Fruit fly (Drosophila melanogaster) S2 (cell line): ENCODE data around the gene stx.

Experiments
- CG8478 ChIP-seq: fragments of >200 bp; optimal IDR thresholded peaks from 2 replicates; lab custom pipeline; 2018
- CTCF ChIP-seq, 2 experiments: fragments of >200 bp; optimal IDR thresholded peaks; 2 replicates each; lab custom pipeline; 2018

Gene stx

DNA sequence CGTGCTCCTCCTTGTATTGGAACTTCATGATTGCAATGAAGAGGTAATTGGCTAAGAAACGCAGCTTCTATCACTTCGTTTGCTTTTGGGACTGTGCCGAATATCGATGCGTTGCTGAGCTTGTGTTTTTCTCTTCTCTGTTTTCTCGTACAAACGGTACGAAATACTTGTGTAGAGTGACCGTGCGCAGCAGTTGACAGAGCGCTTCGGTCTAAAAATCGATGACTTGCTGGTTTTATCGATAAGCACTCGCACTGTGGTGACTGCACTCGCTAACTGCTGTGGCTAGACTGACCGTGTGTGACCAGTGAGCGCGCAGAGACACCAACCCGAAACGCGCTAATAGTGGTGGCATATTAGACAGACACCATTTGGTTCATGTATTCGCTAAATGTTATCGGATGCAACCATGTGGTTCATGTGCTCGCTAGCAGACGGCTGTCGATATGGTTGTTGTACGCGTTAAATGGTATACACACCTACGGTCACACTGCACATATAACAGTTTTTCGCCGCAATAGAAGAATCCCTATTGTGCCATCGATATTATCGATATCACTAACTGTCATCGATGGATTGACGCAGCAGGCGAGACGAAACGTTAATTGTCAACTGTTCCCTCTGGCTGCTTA, 23.4 kb upstream of the stx start, which contains the start of the genes Atg8a and BTBD9:
TSS of gene Atg8a (minus strand) at position 296 of the 632 bp plus-strand sequence.
TSS of gene BTBD9 (plus strand) at position 495 of the 632 bp plus-strand sequence.
- no peak for TF ChIP-seq CG8478 (lab: Kevin White, UChicago)
- TF ChIP-seq CTCF (optimal IDR thresholded peaks at IDR 0.05; lab: Kevin White, UChicago): peak; percentile 77 to 88

DNA sequence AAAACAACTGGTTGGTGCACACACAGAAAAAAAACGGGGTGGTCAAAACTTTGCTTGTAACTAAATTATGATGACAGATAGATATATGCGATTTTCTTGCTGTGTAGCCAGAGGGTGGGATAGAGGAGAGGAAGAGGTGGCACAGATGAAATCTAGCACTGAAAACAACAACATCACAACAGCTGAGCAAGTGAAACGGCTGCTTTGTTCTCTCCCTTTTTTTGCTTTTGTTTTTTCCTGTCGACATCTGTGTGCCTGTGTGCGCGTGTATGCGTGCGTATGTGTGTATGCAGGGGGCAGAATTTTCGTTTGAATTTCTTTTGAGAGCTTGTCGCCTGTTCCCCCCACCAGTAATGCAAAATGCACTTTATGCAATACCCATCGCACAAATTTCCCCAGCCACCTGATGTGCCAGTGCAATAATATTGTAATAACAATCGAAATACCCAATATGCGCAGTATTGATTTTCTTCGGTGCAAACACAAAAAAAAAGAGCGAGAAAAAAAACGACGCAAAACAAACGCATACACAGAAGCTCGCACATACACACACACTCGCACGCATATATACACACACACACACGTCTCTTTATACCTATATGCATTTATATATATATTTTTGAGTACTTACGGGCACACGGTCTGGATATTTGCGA, 22.7 kb upstream of the stx start:
- TF ChIP-seq CG8478 (lab: Kevin White, UChicago): no peak
- TF ChIP-seq CTCF (optimal IDR thresholded peaks at IDR 0.05; lab: Kevin White, UChicago): no peak

DNA sequence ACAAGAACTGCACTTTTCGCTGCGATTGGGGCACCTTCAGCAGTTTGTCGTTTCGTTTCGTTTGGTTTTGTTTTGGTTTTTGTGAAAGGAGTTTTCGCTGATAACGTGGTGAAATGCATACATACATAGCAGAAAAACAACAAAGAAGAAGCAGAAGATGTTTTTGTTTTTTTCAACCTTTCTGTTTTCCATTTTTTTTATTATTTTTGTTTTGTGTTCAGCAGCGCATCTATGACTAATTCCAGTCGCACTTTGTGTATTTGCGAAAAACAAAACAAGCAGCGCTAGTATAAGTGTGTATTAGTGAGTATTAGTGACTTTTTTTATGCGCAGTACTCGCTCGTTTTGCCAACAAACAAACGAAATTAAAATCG, 22.2 kb upstream of the stx start:
- no peak for TF ChIP-seq CTCF (optimal IDR thresholded peaks at IDR 0.05; lab: Kevin White, UChicago)

DNA sequence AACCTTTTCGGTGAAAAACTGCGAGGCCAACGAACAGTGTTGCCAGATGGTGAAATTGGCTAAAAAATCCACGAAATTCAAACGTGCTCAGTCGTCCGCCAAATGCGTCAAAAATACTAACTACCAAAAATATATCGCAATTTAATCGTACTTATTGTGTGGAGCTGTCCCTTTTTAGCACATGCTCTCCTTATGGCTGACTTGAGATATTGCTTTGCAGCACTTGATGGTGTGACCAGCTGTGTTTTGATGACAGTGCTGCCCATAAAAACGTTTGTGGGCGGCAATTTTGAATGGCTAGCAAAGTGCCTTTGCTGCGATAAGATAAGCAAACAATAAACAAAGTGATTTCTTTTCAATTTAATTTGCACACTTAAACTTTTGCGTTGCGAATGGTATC, 19.5 kb upstream of the stx start, which contains the start of gene Tango5:
TSS of gene Tango5 (minus strand) at position 208 of the 400 bp plus-strand sequence.
- TF ChIP-seq CTCF (optimal IDR thresholded peaks at IDR 0.05; lab: Kevin White, UChicago) (peak in 1 of 2 experiments; percentile 65), CG8478 (lab: Kevin White, UChicago) (no peak)

DNA sequence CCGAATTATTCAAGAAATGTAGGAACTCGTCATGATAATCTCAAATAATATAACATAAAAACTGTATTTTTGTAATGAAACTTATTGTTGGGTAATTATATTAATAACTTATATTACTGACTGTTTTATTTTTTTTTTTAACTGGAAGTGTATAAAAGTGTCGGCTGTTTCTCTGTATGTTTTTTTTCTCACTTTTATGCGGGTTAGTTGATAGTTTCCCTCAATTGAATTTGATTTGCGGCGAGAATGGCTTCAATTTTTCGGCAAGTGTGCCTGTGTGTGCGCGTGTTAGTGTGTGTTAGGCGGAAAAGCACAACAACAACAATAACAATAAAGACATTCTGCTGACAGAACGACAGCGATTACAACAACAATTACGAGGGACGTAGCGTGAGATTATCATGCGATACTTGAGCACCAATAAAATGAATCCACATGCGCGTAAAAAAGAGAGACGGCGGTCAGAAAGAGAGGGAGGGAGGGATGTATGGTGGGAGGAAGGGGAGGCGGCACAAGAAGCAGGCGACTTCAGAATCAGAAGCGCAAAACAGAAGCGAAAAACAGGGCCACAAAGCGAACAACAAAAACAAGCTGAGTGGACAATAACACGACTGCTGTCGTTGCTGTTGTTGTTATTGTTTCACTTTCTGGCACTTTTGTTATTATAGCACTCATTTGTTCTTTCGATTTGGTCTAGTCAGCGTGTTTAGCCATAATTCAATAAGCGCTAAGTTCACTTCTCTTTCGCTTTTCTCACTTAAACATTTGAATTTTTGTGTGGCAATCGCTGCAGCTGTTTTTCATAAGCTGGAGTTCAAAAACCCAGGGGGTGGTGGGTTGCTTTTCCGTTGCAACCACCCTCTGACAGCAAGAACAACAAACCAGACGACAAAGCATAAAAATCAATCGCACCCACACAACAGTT, 18.5 kb upstream of the stx start:
- TF ChIP-seq CG8478 (lab: Kevin White, UChicago) (no peak), CTCF (optimal IDR thresholded peaks at IDR 0.05; lab: Kevin White, UChicago) (no peak)

DNA sequence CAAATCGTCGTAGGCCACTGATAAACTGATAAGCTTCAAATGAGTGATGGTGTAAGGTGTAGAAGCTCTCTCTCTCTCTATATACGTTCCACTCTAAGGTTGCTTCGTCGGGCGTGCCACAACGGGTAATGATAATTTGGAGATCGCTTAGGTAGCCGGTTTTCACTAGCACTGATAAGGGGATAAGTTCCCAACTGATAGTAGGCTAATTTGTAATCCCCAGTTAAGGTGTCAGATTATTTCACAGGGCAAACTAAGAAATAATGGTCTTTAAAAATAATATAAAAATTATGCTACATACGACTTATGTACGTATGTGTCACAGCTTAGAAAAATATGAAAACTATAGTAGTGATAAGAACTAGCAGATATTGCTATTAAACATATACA, 17.8 kb upstream of the stx start:
- TF ChIP-seq CTCF (optimal IDR thresholded peaks at IDR 0.05; lab: Kevin White, UChicago): no peak
- no peak for TF ChIP-seq CG8478 (lab: Kevin White, UChicago)

DNA sequence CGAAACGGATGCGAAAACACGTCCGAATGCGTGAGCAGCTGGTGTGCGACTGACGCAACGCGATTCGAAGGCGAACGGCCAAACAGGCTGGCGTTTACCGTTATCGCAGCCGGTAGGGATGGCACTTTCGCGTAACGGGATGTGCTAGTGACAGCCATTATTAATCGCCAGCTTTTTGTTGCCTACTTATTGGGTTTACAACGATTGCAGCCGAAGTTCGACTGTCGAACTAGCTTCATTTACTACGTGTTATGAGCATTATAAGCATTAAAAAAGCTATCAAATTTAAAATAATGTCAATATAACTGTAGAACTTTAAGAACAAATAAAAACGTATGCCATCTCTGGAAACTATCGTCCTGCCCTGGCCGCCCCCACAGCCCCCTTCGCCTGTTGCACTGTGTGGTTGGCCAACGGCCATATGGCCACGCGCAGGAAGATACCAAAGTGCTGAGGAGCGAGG, 12.9 kb upstream of the stx start, which contains the start of gene Rph:
TSS of gene Rph (minus strand) at position 51 of the 463 bp plus-strand sequence.
- no peak for TF ChIP-seq CG8478 (lab: Kevin White, UChicago)
- TF ChIP-seq CTCF (optimal IDR thresholded peaks at IDR 0.05; lab: Kevin White, UChicago): no peak

DNA sequence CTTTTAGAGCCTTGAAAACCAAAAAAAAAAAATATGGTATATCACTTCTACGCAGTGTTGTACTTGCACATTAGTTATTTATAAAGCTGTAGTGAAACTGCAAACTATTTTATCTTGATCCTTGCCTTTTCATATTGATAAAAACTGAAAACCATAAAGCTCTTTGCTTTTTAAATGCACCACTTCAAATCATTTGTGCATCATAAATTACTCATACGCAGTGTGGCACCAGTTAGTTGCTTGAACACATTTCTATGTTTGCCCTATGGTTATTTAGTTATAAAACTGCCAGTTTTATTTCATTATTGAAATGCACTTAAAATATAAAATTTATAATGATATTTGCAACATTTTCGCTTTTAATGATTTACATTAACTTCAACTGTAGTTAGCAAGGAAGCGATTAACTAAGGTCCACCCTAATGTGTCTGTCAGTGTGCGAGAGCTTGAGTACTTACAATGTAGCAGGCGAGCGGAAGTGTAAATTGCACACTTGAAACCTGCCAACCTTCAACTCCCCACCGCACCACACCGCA, 11.4 kb upstream of the stx start:
- no peak for TF ChIP-seq CTCF (optimal IDR thresholded peaks at IDR 0.05; lab: Kevin White, UChicago)
- TF ChIP-seq CG8478 (lab: Kevin White, UChicago): no peak

DNA sequence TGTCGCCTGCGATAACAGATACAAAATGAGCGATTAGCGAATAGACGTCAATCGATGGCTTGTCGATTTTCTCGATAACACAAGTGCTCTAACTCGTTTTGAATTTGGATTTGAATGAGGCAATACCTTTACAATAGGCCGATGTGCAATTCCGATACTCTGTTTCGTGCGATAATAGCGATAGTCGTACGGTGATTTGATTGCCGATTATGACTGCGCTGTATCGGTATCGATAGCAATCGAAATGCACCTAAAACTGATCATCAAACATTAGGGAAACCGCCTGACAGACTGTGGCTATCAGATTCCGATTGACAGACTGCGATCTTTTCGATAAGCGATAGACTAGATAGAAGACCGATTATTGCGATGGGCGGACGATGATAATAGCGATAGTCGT, 7.0 kb upstream of the stx start:
- no peak for TF ChIP-seq CTCF (optimal IDR thresholded peaks at IDR 0.05; lab: Kevin White, UChicago)
- TF ChIP-seq CG8478 (lab: Kevin White, UChicago): no peak

DNA sequence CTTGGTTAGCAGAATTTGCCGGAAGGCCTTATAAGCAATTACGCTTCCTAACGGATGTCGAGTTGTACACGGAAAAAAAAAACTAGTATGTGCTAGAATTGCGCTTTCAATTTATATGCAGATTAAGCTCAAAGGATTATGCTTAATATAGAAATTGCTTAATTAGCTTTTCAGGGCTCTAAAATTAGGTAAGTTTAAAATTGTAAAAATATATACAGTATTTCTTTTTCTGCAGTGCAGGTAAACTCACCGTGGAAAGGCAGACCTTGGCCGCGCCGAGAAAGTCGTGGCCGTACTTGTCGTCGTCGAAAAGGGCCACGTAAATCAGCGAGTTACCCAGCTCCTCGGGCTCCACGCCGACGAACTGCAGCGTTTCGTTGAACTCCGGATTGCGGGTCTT, 5.9 kb upstream of the stx start:
- no peak for TF ChIP-seq CG8478 (lab: Kevin White, UChicago)
- no peak for TF ChIP-seq CTCF (optimal IDR thresholded peaks at IDR 0.05; lab: Kevin White, UChicago)

DNA sequence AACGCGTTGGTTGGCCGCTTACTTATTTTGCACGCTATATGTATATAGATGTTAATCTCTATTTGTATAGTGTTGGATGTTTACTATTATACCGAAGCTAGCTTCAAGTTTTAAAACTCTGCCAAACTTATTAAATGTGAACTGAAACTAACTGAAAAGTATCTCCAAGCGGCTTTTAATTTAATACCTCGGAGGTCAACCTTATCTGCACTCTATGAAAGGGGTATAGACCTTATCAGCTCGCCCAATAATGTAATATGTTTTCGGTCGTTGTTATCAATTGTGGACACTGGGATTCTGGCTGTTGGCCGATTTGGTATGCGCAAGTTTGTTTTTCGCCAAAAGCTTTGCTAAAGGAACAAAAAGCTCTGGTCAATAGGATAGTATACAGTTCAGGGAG, 3.9 kb upstream of the stx start:
- TF ChIP-seq CG8478 (lab: Kevin White, UChicago) (no peak), CTCF (optimal IDR thresholded peaks at IDR 0.05; lab: Kevin White, UChicago) (no peak)

DNA sequence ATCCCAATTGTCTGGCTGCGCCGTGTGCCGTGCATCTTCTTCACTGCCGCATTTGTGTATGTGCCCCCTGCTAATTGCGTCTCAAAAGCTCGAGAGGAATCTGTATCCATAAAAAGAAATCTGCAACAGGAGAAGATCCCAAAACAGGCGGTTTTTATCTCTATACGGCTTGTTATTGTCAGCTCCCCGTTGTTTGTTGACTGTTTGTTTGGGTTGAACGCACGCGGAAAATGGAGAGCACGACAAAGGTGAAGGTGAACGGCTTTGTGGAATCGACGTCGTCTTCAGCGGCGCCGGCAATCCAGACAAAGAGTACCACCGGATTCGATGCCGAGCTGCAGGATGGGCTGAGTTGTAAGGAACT, 829 bp upstream of the stx start:
- TF ChIP-seq CG8478 (lab: Kevin White, UChicago): no peak
- no peak for TF ChIP-seq CTCF (optimal IDR thresholded peaks at IDR 0.05; lab: Kevin White, UChicago)

DNA sequence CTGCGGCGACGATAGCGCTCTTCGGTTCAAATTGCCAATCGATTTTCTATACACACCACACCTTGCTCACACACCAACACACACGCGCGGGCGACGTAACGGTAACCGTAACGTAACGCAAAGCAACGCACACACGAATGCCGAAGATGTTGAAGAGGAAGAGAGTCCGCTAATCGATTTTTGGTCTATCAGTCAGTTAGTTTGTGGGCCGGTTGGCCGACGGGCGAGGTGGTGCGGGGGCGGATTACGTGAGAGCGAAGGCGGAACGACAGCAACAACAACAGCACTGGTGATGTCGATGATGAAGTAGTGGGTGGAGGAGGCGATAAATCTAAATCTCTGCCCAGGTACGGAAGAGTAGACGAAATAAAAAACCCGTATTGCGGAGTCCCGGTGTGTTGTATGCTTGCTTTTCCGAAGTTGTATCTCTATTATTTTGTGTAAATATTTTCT, 402 bp downstream of the stx start, which contains the start of gene ras:
TSS of gene ras (plus strand) at position 188 of the 453 bp plus-strand sequence.
- no peak for TF ChIP-seq CTCF (optimal IDR thresholded peaks at IDR 0.05; lab: Kevin White, UChicago)
- no peak for TF ChIP-seq CG8478 (lab: Kevin White, UChicago)

DNA sequence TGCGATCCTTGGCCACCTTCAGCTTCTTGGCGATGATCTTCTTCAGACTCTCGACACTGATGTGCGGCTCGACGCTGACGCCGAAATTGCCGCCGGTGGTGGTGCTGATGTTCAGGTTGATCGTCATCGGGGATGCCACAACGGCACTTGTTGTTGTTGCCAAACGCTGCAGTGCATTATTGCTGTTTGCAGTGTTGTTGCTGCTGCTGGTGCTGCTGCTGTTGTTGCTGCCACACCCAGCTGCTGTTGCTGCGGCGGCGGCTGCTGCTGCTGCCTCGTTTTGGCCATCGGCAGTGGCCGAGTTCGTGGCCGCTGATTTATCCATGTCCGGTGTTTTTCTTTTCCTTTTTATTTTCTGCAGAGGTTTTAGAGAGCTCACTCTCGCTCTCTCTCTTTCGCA, 918 bp downstream of the stx start:
- TF ChIP-seq CG8478 (lab: Kevin White, UChicago) (no peak), CTCF (optimal IDR thresholded peaks at IDR 0.05; lab: Kevin White, UChicago) (no peak)
